Worm (Caenorhabditis elegans) whole organism, L2 larva: ENCODE data around the gene K08H2.5.

ENCODE experiments used
- C34F6.9 ChIP-seq: fragments of 150-350 bp; optimal IDR thresholded peaks from 2 replicates; lab custom pipeline; 2014; ENCODE audit warnings: missing biosample characterization, missing genetic modification characterization
- F13H6.1 ChIP-seq: sonication (generic microtip); optimal IDR thresholded peaks from 2 replicates; lab custom pipeline; 2016; ENCODE audit warnings: missing genetic modification characterization, missing compliant biosample characterization
- R02D3.7 ChIP-seq: fragments of 150-350 bp; optimal IDR thresholded peaks from 2 replicates; lab custom pipeline; 2014; ENCODE audit warnings: missing biosample characterization, missing genetic modification characterization
- Y55F3AM.14 ChIP-seq: fragments of 200-800 bp; sonication (Bioruptor generic); optimal IDR thresholded peaks from 2 replicates; lab custom pipeline; 2018; ENCODE audit warnings: mild to moderate bottlenecking, missing genetic modification characterization, missing compliant biosample characterization
- alr-1 ChIP-seq: fragments of 150-350 bp; optimal IDR thresholded peaks from 2 replicates; lab custom pipeline; 2014; ENCODE audit warnings: missing biosample characterization, missing genetic modification characterization
- aly-2 ChIP-seq: fragments of 150-350 bp; optimal IDR thresholded peaks from 2 replicates; lab custom pipeline; 2014; ENCODE audit warnings: missing biosample characterization, missing genetic modification characterization
- ama-1 ChIP-seq: fragments of 150-350 bp; optimal IDR thresholded peaks from 2 replicates; lab custom pipeline; 2018; ENCODE audit warnings: inconsistent platforms
- blmp-1 ChIP-seq: sonication (generic microtip); optimal IDR thresholded peaks from 2 replicates; lab custom pipeline; 2017; ENCODE audit warnings: missing genetic modification characterization, mild to moderate bottlenecking, missing compliant biosample characterization, antibody characterized with exemption, moderate library complexity; ENCODE audit not compliant: insufficient read depth
- ceh-16 ChIP-seq: fragments of 150-350 bp; optimal IDR thresholded peaks from 2 replicates; lab custom pipeline; 2014; ENCODE audit warnings: missing biosample characterization, missing genetic modification characterization
- ceh-82 ChIP-seq: fragments of 150-350 bp; optimal IDR thresholded peaks from 2 replicates; lab custom pipeline; 2014; ENCODE audit warnings: missing biosample characterization, missing genetic modification characterization
- crh-2 ChIP-seq: sonication (generic microtip); optimal IDR thresholded peaks from 2 replicates; lab custom pipeline; 2017; ENCODE audit warnings: missing biosample characterization, missing genetic modification characterization
- dmd-4 ChIP-seq: sonication (generic microtip); optimal IDR thresholded peaks from 2 replicates; lab custom pipeline; 2017; ENCODE audit warnings: missing biosample characterization, missing genetic modification characterization
- egl-27 ChIP-seq: sonication (generic microtip); optimal IDR thresholded peaks from 3 replicates; lab custom pipeline; 2017; ENCODE audit warnings: missing biosample characterization, missing genetic modification reagents, missing genetic modification characterization
- elt-1 ChIP-seq: fragments of 150-350 bp; optimal IDR thresholded peaks from 2 replicates; lab custom pipeline; 2014; ENCODE audit warnings: missing biosample characterization, missing genetic modification characterization
- elt-3 ChIP-seq: sonication (generic microtip); optimal IDR thresholded peaks from 2 replicates; lab custom pipeline; 2017; ENCODE audit warnings: missing biosample characterization, missing genetic modification characterization
- fos-1 ChIP-seq: fragments of 150-350 bp; optimal IDR thresholded peaks from 2 replicates; lab custom pipeline; 2014; ENCODE audit warnings: missing biosample characterization, missing genetic modification characterization
- gmeb-1 ChIP-seq: fragments of 150-350 bp; optimal IDR thresholded peaks from 2 replicates; lab custom pipeline; 2014; ENCODE audit warnings: missing biosample characterization, missing genetic modification characterization
- lin-11 ChIP-seq: fragments of 150-350 bp; sonication (generic microtip); optimal IDR thresholded peaks from 2 replicates; lab custom pipeline; 2014; ENCODE audit warnings: missing biosample characterization, missing genetic modification characterization, inconsistent platforms, mixed read lengths
- lin-13 ChIP-seq: fragments of 150-350 bp; optimal IDR thresholded peaks from 2 replicates; lab custom pipeline; 2014; ENCODE audit warnings: missing biosample characterization, missing genetic modification reagents, missing genetic modification characterization
- lin-39 ChIP-seq: fragments of 150-350 bp; optimal IDR thresholded peaks from 2 replicates; lab custom pipeline; 2014; ENCODE audit warnings: missing biosample characterization, missing genetic modification reagents, missing genetic modification characterization
- lsy-2 ChIP-seq, 2 experiments: fragments of 150-350 bp in 1 of 2; sonication (generic microtip) in 1 of 2; optimal IDR thresholded peaks; 2 replicates each; lab custom pipeline; 2014 to 2017; ENCODE audit warnings: missing biosample characterization in 2 of 2, missing genetic modification characterization in 2 of 2
- mab-5 ChIP-seq: fragments of 150-350 bp; optimal IDR thresholded peaks from 2 replicates; lab custom pipeline; 2014; ENCODE audit warnings: missing biosample characterization, missing genetic modification characterization
- mbf-1 ChIP-seq: sonication (generic microtip); optimal IDR thresholded peaks from 2 replicates; lab custom pipeline; 2017; ENCODE audit warnings: missing biosample characterization, missing genetic modification characterization
- nhr-10 ChIP-seq: sonication (generic microtip); optimal IDR thresholded peaks from 2 replicates; lab custom pipeline; 2017; ENCODE audit warnings: missing biosample characterization, missing genetic modification characterization
- nhr-11 ChIP-seq: fragments of 150-350 bp; optimal IDR thresholded peaks from 2 replicates; lab custom pipeline; 2014; ENCODE audit warnings: missing biosample characterization, missing genetic modification characterization
- nhr-12 ChIP-seq: fragments of 150-350 bp; optimal IDR thresholded peaks from 2 replicates; lab custom pipeline; 2014; ENCODE audit warnings: missing biosample characterization, missing genetic modification characterization
- nhr-129 ChIP-seq: fragments of 150-350 bp; optimal IDR thresholded peaks from 2 replicates; lab custom pipeline; 2014; ENCODE audit warnings: missing biosample characterization, missing genetic modification characterization
- nhr-23 ChIP-seq: fragments of 150-350 bp; optimal IDR thresholded peaks from 2 replicates; lab custom pipeline; 2014; ENCODE audit warnings: missing biosample characterization, missing genetic modification reagents, missing genetic modification characterization
- nhr-237 ChIP-seq: fragments of 150-350 bp; optimal IDR thresholded peaks from 2 replicates; lab custom pipeline; 2014; ENCODE audit warnings: missing biosample characterization, missing genetic modification characterization
- nhr-25 ChIP-seq: fragments of 150-350 bp; sonication (generic microtip); optimal IDR thresholded peaks from 3 replicates; lab custom pipeline; 2014; ENCODE audit warnings: missing biosample characterization, missing genetic modification characterization
- nhr-77 ChIP-seq: fragments of 150-350 bp; optimal IDR thresholded peaks from 2 replicates; lab custom pipeline; 2014; ENCODE audit warnings: missing biosample characterization, missing genetic modification characterization
- sem-4 ChIP-seq: fragments of 150-350 bp; optimal IDR thresholded peaks from 2 replicates; lab custom pipeline; 2014; ENCODE audit warnings: missing biosample characterization, missing genetic modification reagents, missing genetic modification characterization
- skn-1 ChIP-seq: sonication (generic microtip); optimal IDR thresholded peaks from 2 replicates; lab custom pipeline; 2017; ENCODE audit warnings: missing biosample characterization, missing genetic modification characterization
- sma-3 ChIP-seq: sonication (generic microtip); optimal IDR thresholded peaks from 2 replicates; lab custom pipeline; 2016; ENCODE audit warnings: missing genetic modification reagents, missing genetic modification characterization, missing compliant biosample characterization
- sma-9 ChIP-seq, 2 experiments: fragments of 150-350 bp in 1 of 2; sonication (generic microtip) in 1 of 2; optimal IDR thresholded peaks; 2 replicates each; lab custom pipeline; 2014 to 2016; ENCODE audit warnings: missing genetic modification characterization in 2 of 2, mild to moderate bottlenecking in 1 of 2, missing biosample characterization in 1 of 2, missing compliant biosample characterization in 1 of 2, missing genetic modification reagents in 1 of 2, moderate library complexity in 1 of 2
- snpc-4 ChIP-seq: fragments of 150-350 bp; optimal IDR thresholded peaks from 2 replicates; lab custom pipeline; 2014; ENCODE audit warnings: missing biosample characterization, missing genetic modification characterization
- unc-39 ChIP-seq: fragments of 150-350 bp; optimal IDR thresholded peaks from 2 replicates; lab custom pipeline; 2014; ENCODE audit warnings: missing biosample characterization, missing genetic modification characterization
- unc-55 ChIP-seq: fragments of 150-350 bp; sonication (generic microtip); optimal IDR thresholded peaks from 3 replicates; lab custom pipeline; 2014; ENCODE audit warnings: missing biosample characterization, missing genetic modification reagents, missing genetic modification characterization
- ztf-1 ChIP-seq: fragments of 200-800 bp; sonication (Bioruptor generic); conservative IDR thresholded peaks from 2 replicates; pipeline ENCODE4 v1.3.6; 2022; ENCODE audit warnings: missing genetic modification characterization, missing compliant biosample characterization
- ztf-11 ChIP-seq: sonication (generic microtip); optimal IDR thresholded peaks from 2 replicates; lab custom pipeline; 2017; ENCODE audit warnings: missing biosample characterization, missing genetic modification characterization
- ztf-4 ChIP-seq: fragments of 150-350 bp; optimal IDR thresholded peaks from 2 replicates; lab custom pipeline; 2014; ENCODE audit warnings: missing biosample characterization, missing genetic modification characterization

Gene K08H2.5

ce11 chrX:13249102-13249501, 7.0 kb upstream of the K08H2.5 start:
- no peak for TF ChIP-seq skn-1
- TF ChIP-seq nhr-23 (tag; lab: Kevin White, UChicago): no peak
- TF ChIP-seq elt-3: no peak
- no peak for TF ChIP-seq nhr-129 (tag; lab: Kevin White, UChicago)
- no peak for TF ChIP-seq nhr-237 (tag; lab: Kevin White, UChicago)
- TF ChIP-seq elt-1 (tag; lab: Kevin White, UChicago): no peak
- no peak for TF ChIP-seq ztf-11 (tag; lab: Kevin White, UChicago)
- no peak for TF ChIP-seq lin-11 (tag; lab: Kevin White, UChicago)
- TF ChIP-seq ceh-16: no peak
- no peak for TF ChIP-seq egl-27
- TF ChIP-seq dmd-4 (tag; lab: Kevin White, UChicago): no peak
- no peak for TF ChIP-seq F13H6.1 (tag; lab: Kevin White, UChicago)
- no peak for TF ChIP-seq crh-2 (tag; lab: Kevin White, UChicago)
- TF ChIP-seq R02D3.7: no peak
- no peak for TF ChIP-seq lin-13
- TF ChIP-seq Y55F3AM.14 (GFP tag; lab: Kevin White, UChicago): no peak
- TF ChIP-seq, all 48 proteins: peak for 0

DNA sequence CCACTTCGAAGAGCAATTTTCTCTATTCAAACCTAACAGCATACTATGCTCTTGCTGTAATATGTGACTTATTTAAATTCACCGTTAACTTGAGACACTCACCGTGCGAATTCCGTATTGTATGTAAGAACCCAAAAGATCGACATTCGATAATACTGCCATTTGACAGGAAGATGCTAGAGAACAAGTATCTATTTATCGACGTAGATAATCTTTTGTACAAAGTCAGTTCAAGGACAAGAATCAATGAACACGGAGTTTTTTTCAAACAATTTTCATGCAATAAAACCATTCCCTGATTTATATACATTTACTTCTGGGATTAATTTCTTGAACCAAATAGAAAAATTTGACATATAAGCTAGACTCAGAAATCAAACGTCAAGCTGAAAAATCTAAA, 6.1 kb upstream of the K08H2.5 start, which contains the start of gene K08H2.7:
TSS of gene K08H2.7 (minus strand) at position 173 of the 400 bp plus-strand sequence.
- no peak for TF ChIP-seq lin-13
- TF ChIP-seq aly-2 (tag; lab: Kevin White, UChicago): no peak
- no peak for TF ChIP-seq nhr-12
- no peak for TF ChIP-seq Y55F3AM.14 (GFP tag; lab: Kevin White, UChicago)
- peak; percentile 23 for TF ChIP-seq ceh-16
- TF ChIP-seq ama-1 (lab: Kevin White, UChicago): no peak
- TF ChIP-seq mab-5: no peak
- no peak for TF ChIP-seq skn-1
- TF ChIP-seq ztf-4 (tag; lab: Kevin White, UChicago): no peak
- no peak for TF ChIP-seq sem-4 (tag; lab: Kevin White, UChicago)
- TF ChIP-seq lsy-2 (tag; optimal IDR thresholded peaks at IDR 0.05; lab: Kevin White, UChicago): no peak
- no peak for TF ChIP-seq C34F6.9 (tag; lab: Kevin White, UChicago)
- TF ChIP-seq ztf-11 (tag; lab: Kevin White, UChicago): no peak
- TF ChIP-seq elt-3: no peak
- TF ChIP-seq crh-2 (tag; lab: Kevin White, UChicago): no peak
- no peak for TF ChIP-seq mbf-1 (tag; lab: Kevin White, UChicago)
- TF ChIP-seq nhr-10 (tag; lab: Kevin White, UChicago): no peak
- no peak for TF ChIP-seq gmeb-1 (tag; lab: Kevin White, UChicago)
- TF ChIP-seq sma-9 (GFP tag; optimal IDR thresholded peaks at IDR 0.05; lab: Kevin White, UChicago): peak; percentile 81
- TF ChIP-seq sma-9 (tag; optimal IDR thresholded peaks at IDR 0.05; lab: Kevin White, UChicago): no peak
- no peak for TF ChIP-seq dmd-4 (tag; lab: Kevin White, UChicago)
- TF ChIP-seq alr-1 (tag; lab: Kevin White, UChicago): no peak
- TF ChIP-seq nhr-23 (tag; lab: Kevin White, UChicago): peak; percentile 43
- TF ChIP-seq egl-27: no peak
- TF ChIP-seq fos-1 (tag; lab: Kevin White, UChicago): no peak
- no peak for TF ChIP-seq ceh-82 (tag; lab: Kevin White, UChicago)
- no peak for TF ChIP-seq nhr-237 (tag; lab: Kevin White, UChicago)
- TF ChIP-seq sma-3: no peak
- TF ChIP-seq elt-1 (tag; lab: Kevin White, UChicago): peak; percentile 91
- no peak for TF ChIP-seq nhr-11 (tag; lab: Kevin White, UChicago)
- no peak for TF ChIP-seq R02D3.7
- peak; percentile 55 for TF ChIP-seq nhr-25 (tag; lab: Kevin White, UChicago)
- no peak for TF ChIP-seq snpc-4
- TF ChIP-seq ztf-1 (GFP tag; lab: Robert Waterston, UW): no peak
- TF ChIP-seq blmp-1 (tag; lab: Kevin White, UChicago): no peak
- TF ChIP-seq unc-39 (tag; lab: Kevin White, UChicago): no peak
- no peak for TF ChIP-seq F13H6.1 (tag; lab: Kevin White, UChicago)
- no peak for TF ChIP-seq lin-39 (tag; lab: Kevin White, UChicago)
- TF ChIP-seq unc-55 (GFP tag; lab: Kevin White, UChicago): no peak
- no peak for TF ChIP-seq nhr-77 (tag; lab: Kevin White, UChicago)
